Worm (Caenorhabditis elegans) whole organism, mixed stage, embryonic: ENCODE measurements around the gene sulp-3.
"Not testable (repeated sequence)": the region's sequence is repeated elsewhere in the genome, so short reads cannot be mapped to it uniquely, and the experiment has no call there.

Experiments used
- M03D4.4 ChIP-seq: sonication (generic microtip); optimal IDR thresholded peaks from 2 replicates; lab custom pipeline; 2017; ENCODE audit warnings: mild to moderate bottlenecking, missing genetic modification characterization, missing compliant biosample characterization
- bed-3 ChIP-seq: fragments of 200-800 bp; sonication (Bioruptor generic); optimal IDR thresholded peaks from 3 replicates; lab custom pipeline; 2018; ENCODE audit warnings: mild to moderate bottlenecking, missing genetic modification characterization, moderate library complexity, missing compliant biosample characterization
- blmp-1 ChIP-seq: fragments of 150-350 bp; optimal IDR thresholded peaks from 2 replicates; lab custom pipeline; 2014; ENCODE audit warnings: missing biosample characterization, missing genetic modification characterization
- ceh-39 ChIP-seq: fragments of 150-350 bp; optimal IDR thresholded peaks from 2 replicates; lab custom pipeline; 2014; ENCODE audit warnings: missing biosample characterization, missing genetic modification characterization
- ceh-43 ChIP-seq: fragments of 200-800 bp; sonication (Bioruptor generic); optimal IDR thresholded peaks from 2 replicates; lab custom pipeline; 2018; ENCODE audit warnings: mild to moderate bottlenecking, missing genetic modification characterization, moderate library complexity, missing compliant biosample characterization
- ceh-83 ChIP-seq: fragments of 200-800 bp; sonication (Bioruptor generic); optimal IDR thresholded peaks from 2 replicates; lab custom pipeline; 2018; ENCODE audit warnings: mild to moderate bottlenecking, missing genetic modification characterization, missing compliant biosample characterization
- ces-1 ChIP-seq: fragments of 150-350 bp; optimal IDR thresholded peaks from 2 replicates; lab custom pipeline; 2014; ENCODE audit warnings: missing biosample characterization, missing genetic modification reagents, missing genetic modification characterization
- drap-1 ChIP-seq: fragments of 200-800 bp; sonication (Bioruptor generic); optimal IDR thresholded peaks from 3 replicates; lab custom pipeline; 2018; ENCODE audit warnings: mild to moderate bottlenecking, missing genetic modification characterization, missing compliant biosample characterization
- elt-1 ChIP-seq: sonication (generic microtip); optimal IDR thresholded peaks from 2 replicates; lab custom pipeline; 2017; ENCODE audit warnings: missing genetic modification characterization, mild to moderate bottlenecking, missing compliant biosample characterization, antibody characterized with exemption, moderate library complexity, borderline replicate concordance; ENCODE audit not compliant: insufficient read depth
- elt-3 ChIP-seq: fragments of 150-350 bp; optimal IDR thresholded peaks from 2 replicates; lab custom pipeline; 2014; ENCODE audit warnings: missing biosample characterization, missing genetic modification characterization
- ham-2 ChIP-seq: fragments of 200-800 bp; sonication (Bioruptor generic); optimal IDR thresholded peaks from 2 replicates; lab custom pipeline; 2018; ENCODE audit warnings: mild to moderate bottlenecking, missing genetic modification characterization, missing compliant biosample characterization
- hlh-1 ChIP-seq: fragments of 150-350 bp; optimal IDR thresholded peaks from 2 replicates; lab custom pipeline; 2014; ENCODE audit warnings: missing biosample characterization, missing genetic modification reagents, missing genetic modification characterization
- lsy-2 ChIP-seq: fragments of 150-350 bp; optimal IDR thresholded peaks from 2 replicates; lab custom pipeline; 2014; ENCODE audit warnings: missing biosample characterization, missing genetic modification characterization
- mls-2 ChIP-seq: sonication (generic microtip); optimal IDR thresholded peaks from 2 replicates; lab custom pipeline; 2016; ENCODE audit warnings: mild to moderate bottlenecking, missing genetic modification characterization, moderate library complexity, missing compliant biosample characterization
- nhr-12 ChIP-seq: fragments of 150-350 bp; optimal IDR thresholded peaks from 2 replicates; lab custom pipeline; 2014; ENCODE audit warnings: missing biosample characterization, missing genetic modification characterization
- nhr-2 ChIP-seq: fragments of 150-350 bp; optimal IDR thresholded peaks from 2 replicates; lab custom pipeline; 2014; ENCODE audit warnings: missing biosample characterization, missing genetic modification characterization
- nhr-237 ChIP-seq: fragments of 150-350 bp; optimal IDR thresholded peaks from 2 replicates; lab custom pipeline; 2014; ENCODE audit warnings: missing biosample characterization, missing genetic modification characterization
- nhr-28 ChIP-seq: fragments of 150-350 bp; optimal IDR thresholded peaks from 2 replicates; lab custom pipeline; 2014; ENCODE audit warnings: missing biosample characterization, missing genetic modification characterization
- nhr-76 ChIP-seq: sonication (generic microtip); optimal IDR thresholded peaks from 2 replicates; lab custom pipeline; 2017; ENCODE audit warnings: missing biosample characterization, missing genetic modification characterization
- pha-4 ChIP-seq: fragments of 150-350 bp; optimal IDR thresholded peaks from 2 replicates; lab custom pipeline; 2018; ENCODE audit warnings: missing biosample characterization, missing genetic modification reagents, missing genetic modification characterization
- snpc-4 ChIP-seq: fragments of 150-350 bp; optimal IDR thresholded peaks from 2 replicates; lab custom pipeline; 2014; ENCODE audit warnings: missing biosample characterization, missing genetic modification characterization
- tbx-8 ChIP-seq: fragments of 200-800 bp; sonication (Bioruptor generic); optimal IDR thresholded peaks from 2 replicates; lab custom pipeline; 2018; ENCODE audit warnings: mild to moderate bottlenecking, missing genetic modification characterization, moderate library complexity, missing compliant biosample characterization
- unc-120 ChIP-seq: sonication (generic microtip); optimal IDR thresholded peaks from 2 replicates; lab custom pipeline; 2017; ENCODE audit warnings: missing genetic modification characterization, missing compliant biosample characterization; ENCODE audit not compliant: poor library complexity, severe bottlenecking
- unc-39 ChIP-seq: fragments of 150-350 bp; optimal IDR thresholded peaks from 2 replicates; lab custom pipeline; 2014; ENCODE audit warnings: missing biosample characterization, missing genetic modification characterization
- unc-62 ChIP-seq: fragments of 150-350 bp; optimal IDR thresholded peaks from 2 replicates; lab custom pipeline; 2014; ENCODE audit warnings: missing biosample characterization, missing genetic modification reagents, missing genetic modification characterization
- zip-8 ChIP-seq: fragments of 150-350 bp; optimal IDR thresholded peaks from 2 replicates; lab custom pipeline; 2014; ENCODE audit warnings: missing biosample characterization, missing genetic modification characterization
- ztf-11 ChIP-seq: fragments of 150-350 bp; optimal IDR thresholded peaks from 2 replicates; lab custom pipeline; 2014; ENCODE audit warnings: missing biosample characterization, missing genetic modification characterization

sulp-3 gene

ce11 chrX:8419252-8419651 is 11.1 kb upstream of the sulp-3 start:
- TF ChIP-seq nhr-28 (tag; lab: Kevin White, UChicago) (no peak), elt-3 (tag; lab: Kevin White, UChicago) (no peak), ces-1 (GFP tag; lab: Kevin White, UChicago) (no peak), unc-39 (tag; lab: Kevin White, UChicago) (no peak), snpc-4 (tag; lab: Kevin White, UChicago) (no peak), unc-62 (GFP tag; lab: Kevin White, UChicago) (no peak), mls-2 (no peak), nhr-76 (tag; lab: Kevin White, UChicago) (no peak), ztf-11 (tag; lab: Kevin White, UChicago) (no peak), drap-1 (GFP tag; lab: Kevin White, UChicago) (no peak)

ce11 chrX:8418382-8418781 is 10.2 kb upstream of the sulp-3 start, which contains the start of gene spp-13:
TSS of gene spp-13 (minus strand) at chrX:8418524.
- TF ChIP-seq ham-2 (GFP tag; lab: Kevin White, UChicago), result peak; percentile 3
- no peak for TF ChIP-seq bed-3 (GFP tag; lab: Kevin White, UChicago)
- TF ChIP-seq ces-1 (GFP tag; lab: Kevin White, UChicago), result peak; percentile 33
- no peak for TF ChIP-seq ceh-83 (GFP tag; lab: Kevin White, UChicago)
- no peak for TF ChIP-seq elt-1 (tag; lab: Kevin White, UChicago)
- TF ChIP-seq M03D4.4, result no peak

ce11 chrX:8417727-8418126 is 9.6 kb upstream of the sulp-3 start:
- no peak for TF ChIP-seq snpc-4 (tag; lab: Kevin White, UChicago)
- TF ChIP-seq nhr-12 (tag; lab: Kevin White, UChicago), result no peak
- TF ChIP-seq ceh-43, result no peak
- no peak for TF ChIP-seq mls-2
- TF ChIP-seq, all 35 proteins: peak for 0

ce11 chrX:8416819-8417218 is 8.7 kb upstream of the sulp-3 start, which contains the start of gene ced-8:
TSS of gene ced-8 (minus strand) at chrX:8416919.
- no peak for TF ChIP-seq ceh-43
- TF ChIP-seq M03D4.4, result no peak
- TF ChIP-seq tbx-8, result no peak
- TF ChIP-seq ceh-39 (tag; lab: Kevin White, UChicago), result peak; percentile 40
- TF ChIP-seq ces-1 (GFP tag; lab: Kevin White, UChicago), result no peak
- no peak for TF ChIP-seq snpc-4 (tag; lab: Kevin White, UChicago)
- TF ChIP-seq lsy-2 (tag; lab: Kevin White, UChicago), result no peak
- peak; percentile 25 for TF ChIP-seq zip-8 (tag; lab: Kevin White, UChicago)
- peak; percentile 63 for TF ChIP-seq nhr-2 (tag; lab: Kevin White, UChicago)
- TF ChIP-seq nhr-237 (tag; lab: Kevin White, UChicago), result no peak
- TF ChIP-seq elt-3 (tag; lab: Kevin White, UChicago), result no peak
- TF ChIP-seq blmp-1 (tag; lab: Kevin White, UChicago), result no peak
- TF ChIP-seq ztf-11 (tag; lab: Kevin White, UChicago), result no peak

ce11 chrX:8413130-8413529 is 5.0 kb upstream of the sulp-3 start, which contains the start of gene F08F1.4:
TSS of gene F08F1.4 (plus strand) at chrX:8413430.
- TF ChIP-seq drap-1 (GFP tag; lab: Kevin White, UChicago) (no peak), ceh-43 (no peak), ztf-11 (tag; lab: Kevin White, UChicago) (no peak), elt-1 (tag; lab: Kevin White, UChicago) (no peak), hlh-1 (tag; lab: Kevin White, UChicago) (no peak)

- not testable (repeated sequence) for TF ChIP-seq mls-2; zip-8 (tag; lab: Kevin White, UChicago); pha-4 (tag; lab: Kevin White, UChicago)
These were observed 2.6 kb upstream of the sulp-3 start, which contains the start of gene F08F1.9 for ce11 chrX:8410754-8411153. TSS of gene F08F1.9 (minus strand) at chrX:8410854.

- TF ChIP-seq tbx-8 (no peak), unc-62 (GFP tag; lab: Kevin White, UChicago) (no peak), M03D4.4 (no peak), unc-120 (tag; lab: Kevin White, UChicago) (no peak), blmp-1 (tag; lab: Kevin White, UChicago) (no peak)
These were observed 1.4 kb downstream of the sulp-3 start for ce11 chrX:8406815-8407214.
